Worm (Caenorhabditis elegans): ENCODE measurements around the gene aqp-11.

The aqp-11 gene

ce11 chrIII:13652708-13653107 is 20.4 kb upstream of the aqp-11 start:
- 0 out of 2 replicates have a peak, but pooled peaks have one; percentile 6 for TF ChIP-seq dox-1 (GFP tag; IDR thresholded peaks at IDR 0.05)
- TF ChIP-seq hlh-12 (tag; optimal IDR thresholded peaks at IDR 0.05) = no peak
- TF ChIP-seq zfh-2 (GFP tag; conservative IDR thresholded peaks at IDR 0.05) = peak; percentile 51
- peak; percentile 5; the same call in 1 of the 2 replicates for TF ChIP-seq egrh-3 (GFP tag; IDR thresholded peaks at IDR 0.05)
- TF ChIP-seq nhr-27 (tag; optimal IDR thresholded peaks at IDR 0.05) = no peak
- TF ChIP-seq Y53F4B.3 (GFP tag; IDR thresholded peaks at IDR 0.05) = no peak

DNA sequence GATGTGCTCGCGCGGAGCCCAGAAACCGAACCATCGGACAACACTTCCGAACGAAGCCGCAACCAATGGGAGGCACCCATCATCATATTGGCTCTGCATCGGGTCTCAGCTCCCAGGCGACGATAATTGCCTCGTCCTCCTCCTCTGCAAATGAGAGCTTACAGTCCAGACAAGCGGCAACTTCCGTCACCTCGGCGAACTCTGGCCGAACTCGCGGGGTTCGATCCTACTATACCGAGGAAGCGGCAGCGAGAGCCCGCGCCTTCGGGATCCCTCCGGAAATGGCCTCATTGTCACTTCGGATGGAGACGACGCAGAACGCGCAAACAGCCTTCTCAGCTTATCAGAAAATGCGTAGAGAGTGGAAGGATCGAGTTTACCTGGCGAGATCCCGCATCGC is 18.1 kb upstream of the aqp-11 start:
- TF ChIP-seq hsf-1 (GFP tag; IDR thresholded peaks at IDR 0.05) (0 out of 2 replicates have a peak, but pooled peaks have one; percentile 18), egl-44 (GFP tag; IDR thresholded peaks at IDR 0.05) (0 out of 2 replicates have a peak, but pooled peaks have one; percentile 17), ceh-58 (GFP tag; IDR thresholded peaks at IDR 0.05) (no peak), zfh-2 (GFP tag; conservative IDR thresholded peaks at IDR 0.05) (peak; percentile 88), fkh-3 (tag; optimal IDR thresholded peaks at IDR 0.05) (no peak), egrh-3 (GFP tag; IDR thresholded peaks at IDR 0.05) (peak; percentile 28; the same call in 1 of the 2 replicates)

- no peak for TF ChIP-seq egrh-3 (GFP tag; IDR thresholded peaks at IDR 0.05)
- no peak for TF ChIP-seq lsl-1 (GFP tag; optimal IDR thresholded peaks at IDR 0.05)
- TF ChIP-seq cebp-1 (GFP tag; IDR thresholded peaks at IDR 0.05) = no peak
- TF ChIP-seq cebp-1 (tag; optimal IDR thresholded peaks at IDR 0.05) = no peak
- 0 out of 2 replicates have a peak, but pooled peaks have one; percentile 48 for TF ChIP-seq Y53G8AR.9 (GFP tag; conservative IDR thresholded peaks at IDR 0.05)
- TF ChIP-seq attf-3 (GFP tag; conservative IDR thresholded peaks at IDR 0.05) = no peak
- TF ChIP-seq zim-3 (tag; optimal IDR thresholded peaks at IDR 0.05) = peak; percentile 65
- TF ChIP-seq nhr-179 (tag; optimal IDR thresholded peaks at IDR 0.05) = no peak
- no peak for TF ChIP-seq Y56A3A.18 (GFP tag; IDR thresholded peaks at IDR 0.05)
- TF ChIP-seq attf-6 (GFP tag; IDR thresholded peaks at IDR 0.05) = no peak
- no peak for TF ChIP-seq T07F8.4 (tag; optimal IDR thresholded peaks at IDR 0.05)
- TF ChIP-seq ceh-100 (GFP tag; IDR thresholded peaks at IDR 0.05) = no peak
- no peak for TF ChIP-seq C17E4.6 (GFP tag; IDR thresholded peaks at IDR 0.05)
- no peak for TF ChIP-seq ztf-26 (tag; optimal IDR thresholded peaks at IDR 0.05)
- TF ChIP-seq unc-62 (GFP tag; optimal IDR thresholded peaks at IDR 0.05) = no peak
- no peak for TF ChIP-seq madf-10 (tag; optimal IDR thresholded peaks at IDR 0.05)
- TF ChIP-seq ceh-79 (tag; optimal IDR thresholded peaks at IDR 0.05) = no peak
- TF ChIP-seq unc-130 (GFP tag; optimal IDR thresholded peaks at IDR 0.05) = no peak
- no peak for TF ChIP-seq Y67H2A.10 (GFP tag; conservative IDR thresholded peaks at IDR 0.05)
- peak; percentile 67 for TF ChIP-seq him-1 (tag; optimal IDR thresholded peaks at IDR 0.05)
- TF ChIP-seq ccch-3 (GFP tag; optimal IDR thresholded peaks at IDR 0.05) = no peak
- 0 out of 2 replicates have a peak, but pooled peaks have one; percentile 18 for TF ChIP-seq B0336.3 (GFP tag; IDR thresholded peaks at IDR 0.05)
- no peak for TF ChIP-seq lin-54 (GFP tag; optimal IDR thresholded peaks at IDR 0.05)
Measured at ce11 chrIII:13656680-13657079, 16.4 kb upstream of the aqp-11 start.

ce11 chrIII:13657975-13658374 is 15.1 kb upstream of the aqp-11 start:
- no peak for TF ChIP-seq cebp-1 (GFP tag; IDR thresholded peaks at IDR 0.05)
- peak; percentile 35 for TF ChIP-seq cebp-1 (tag; optimal IDR thresholded peaks at IDR 0.05)
- peak; percentile 41 for TF ChIP-seq nhr-80 (tag; optimal IDR thresholded peaks at IDR 0.05)
- no peak for TF ChIP-seq mcd-1 (GFP tag; IDR thresholded peaks at IDR 0.05)
- TF ChIP-seq attf-5 (GFP tag; optimal IDR thresholded peaks at IDR 0.05) = peak; percentile 2
- 0 out of 2 replicates have a peak, but pooled peaks have one; percentile 22 for TF ChIP-seq zfh-2 (GFP tag; conservative IDR thresholded peaks at IDR 0.05)
